Fruit fly (Drosophila melanogaster) whole organism, pupa: ENCODE data around the gene Sry-alpha.

Source experiments
- CG10348 ChIP-seq: fragments of 200-800 bp; sonication (Bioruptor generic); IDR thresholded peaks from 2 replicates; pipeline ENCODE4 v1.3.6; 2022; ENCODE audit warnings: missing biosample characterization, missing genetic modification characterization
- CG12605 ChIP-seq: fragments of 200-800 bp; sonication (Bioruptor generic); IDR thresholded peaks from 2 replicates; pipeline ENCODE4 v1.3.6; 2022; ENCODE audit warnings: missing biosample characterization, missing genetic modification characterization
- CG13204 ChIP-seq: fragments of 200-800 bp; sonication (Bioruptor generic); optimal IDR thresholded peaks from 2 replicates; lab custom pipeline; 2018; ENCODE audit warnings: missing biosample characterization, mild to moderate bottlenecking, missing genetic modification characterization, moderate library complexity
- CG14655 ChIP-seq: fragments of 200-800 bp; sonication (Bioruptor generic); optimal IDR thresholded peaks from 3 replicates; lab custom pipeline; 2017; ENCODE audit warnings: mild to moderate bottlenecking, missing biosample characterization, missing genetic modification reagents, missing genetic modification characterization
- CG15710 ChIP-seq: fragments of 200-800 bp; sonication (Bioruptor generic); optimal IDR thresholded peaks from 2 replicates; lab custom pipeline; 2018; ENCODE audit warnings: missing biosample characterization, mild to moderate bottlenecking, missing genetic modification characterization, moderate library complexity
- CG17806 ChIP-seq: fragments of 200-800 bp; sonication (Bioruptor generic); optimal IDR thresholded peaks from 2 replicates; lab custom pipeline; 2018; ENCODE audit warnings: missing biosample characterization, mild to moderate bottlenecking, missing genetic modification characterization, moderate library complexity
- CG32121 ChIP-seq: fragments of 200-800 bp; sonication (Bioruptor generic); IDR thresholded peaks from 2 replicates; pipeline ENCODE4 v1.3.6; 2022; ENCODE audit warnings: missing biosample characterization, missing genetic modification characterization
- CG34367 ChIP-seq: fragments of 200-800 bp; sonication (Bioruptor generic); optimal IDR thresholded peaks from 2 replicates; lab custom pipeline; 2018; ENCODE audit warnings: missing biosample characterization, mild to moderate bottlenecking, missing genetic modification characterization
- CG4496 ChIP-seq: fragments of 200-800 bp; sonication (Bioruptor generic); IDR thresholded peaks from 3 replicates; pipeline ENCODE4 v1.3.6; 2022; ENCODE audit warnings: missing biosample characterization, missing genetic modification characterization
- CG8159 ChIP-seq: fragments of 200-800 bp; sonication (Bioruptor generic); optimal IDR thresholded peaks from 3 replicates; lab custom pipeline; 2018; ENCODE audit warnings: missing biosample characterization, mild to moderate bottlenecking, missing genetic modification characterization, moderate library complexity
- CG8301 ChIP-seq: fragments of 200-800 bp; sonication (Bioruptor generic); optimal IDR thresholded peaks from 2 replicates; lab custom pipeline; 2018; ENCODE audit warnings: missing biosample characterization, mild to moderate bottlenecking, missing genetic modification characterization
- CG9948 ChIP-seq: fragments of 200-800 bp; sonication (Bioruptor generic); optimal IDR thresholded peaks from 2 replicates; lab custom pipeline; 2018; ENCODE audit warnings: missing biosample characterization, mild to moderate bottlenecking, missing genetic modification characterization, moderate library complexity
- D1 ChIP-seq: fragments of 200-800 bp; sonication (Bioruptor generic); optimal IDR thresholded peaks from 2 replicates; lab custom pipeline; 2018; ENCODE audit warnings: missing biosample characterization, mild to moderate bottlenecking, missing genetic modification characterization, moderate library complexity
- EcR ChIP-seq: fragments of 200-800 bp; sonication (Bioruptor generic); optimal IDR thresholded peaks from 3 replicates; lab custom pipeline; 2019; ENCODE audit warnings: missing biosample characterization, missing genetic modification characterization, mild to moderate bottlenecking, moderate library complexity, missing genetic modification reagents
- Ets98B ChIP-seq: fragments of 200-800 bp; sonication (Bioruptor generic); IDR thresholded peaks from 2 replicates; pipeline ENCODE4 v1.3.6; 2022; ENCODE audit warnings: missing biosample characterization, missing genetic modification characterization
- Pif1A ChIP-seq: fragments of 200-800 bp; sonication (Bioruptor generic); optimal IDR thresholded peaks from 3 replicates; lab custom pipeline; 2016; ENCODE audit warnings: missing biosample characterization, missing genetic modification characterization
- Pif1B ChIP-seq: fragments of 200-800 bp; sonication (Bioruptor generic); optimal IDR thresholded peaks from 3 replicates; lab custom pipeline; 2016; ENCODE audit warnings: missing biosample characterization, missing genetic modification characterization
- Snoo ChIP-seq: fragments of 200-800 bp; sonication (Bioruptor generic); optimal IDR thresholded peaks from 3 replicates; lab custom pipeline; 2017; ENCODE audit warnings: missing biosample characterization, mild to moderate bottlenecking, missing genetic modification characterization, inconsistent platforms
- fd96Ca ChIP-seq: fragments of 200-800 bp; sonication (Bioruptor generic); IDR thresholded peaks from 3 replicates; pipeline ENCODE4 v1.3.6; 2022; ENCODE audit warnings: missing biosample characterization, missing genetic modification characterization
- gl ChIP-seq: fragments of 200-800 bp; sonication (Bioruptor generic); optimal IDR thresholded peaks from 2 replicates; lab custom pipeline; 2018; ENCODE audit warnings: missing biosample characterization, mild to moderate bottlenecking, missing genetic modification characterization
- rn ChIP-seq: fragments of 200-800 bp; sonication (Bioruptor generic); IDR thresholded peaks from 2 replicates; pipeline ENCODE4 v1.3.6; 2022; ENCODE audit warnings: missing biosample characterization, missing genetic modification characterization

Sry-alpha gene

DNA sequence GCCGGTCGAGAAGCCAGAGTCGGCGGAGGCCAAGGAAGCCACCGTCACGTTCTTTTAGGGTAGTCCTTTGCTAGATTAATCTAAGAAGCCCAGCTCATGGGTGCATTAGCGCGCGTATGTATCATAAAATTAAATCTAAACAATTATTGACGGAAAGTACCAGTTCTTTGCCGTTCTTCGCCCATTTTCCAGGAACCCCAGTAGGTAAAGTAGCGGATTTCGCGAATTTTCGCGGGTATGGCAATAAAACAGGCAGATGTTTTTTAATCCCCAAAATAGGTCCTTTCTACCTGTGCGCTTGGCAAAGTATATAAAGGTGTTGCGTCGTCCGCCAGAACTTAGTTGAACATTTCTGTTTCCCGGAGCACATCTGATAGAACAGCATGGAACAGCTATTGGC is 1.4 kb downstream of the Sry-alpha start:
- TF ChIP-seq CG10348 (GFP tag; lab: Robert Waterston, UW) = no peak
- TF ChIP-seq rn = no peak
- no peak for TF ChIP-seq Snoo (tag; lab: Kevin White, UChicago)
- TF ChIP-seq Ets98B (GFP tag; lab: Robert Waterston, UW) = no peak
- TF ChIP-seq CG34367 = no peak
- TF ChIP-seq CG9948 (tag; lab: Kevin White, UChicago) = no peak
- TF ChIP-seq CG12605 (GFP tag; lab: Robert Waterston, UW) = no peak
- no peak for TF ChIP-seq EcR (GFP tag; lab: Kevin White, UChicago)

DNA sequence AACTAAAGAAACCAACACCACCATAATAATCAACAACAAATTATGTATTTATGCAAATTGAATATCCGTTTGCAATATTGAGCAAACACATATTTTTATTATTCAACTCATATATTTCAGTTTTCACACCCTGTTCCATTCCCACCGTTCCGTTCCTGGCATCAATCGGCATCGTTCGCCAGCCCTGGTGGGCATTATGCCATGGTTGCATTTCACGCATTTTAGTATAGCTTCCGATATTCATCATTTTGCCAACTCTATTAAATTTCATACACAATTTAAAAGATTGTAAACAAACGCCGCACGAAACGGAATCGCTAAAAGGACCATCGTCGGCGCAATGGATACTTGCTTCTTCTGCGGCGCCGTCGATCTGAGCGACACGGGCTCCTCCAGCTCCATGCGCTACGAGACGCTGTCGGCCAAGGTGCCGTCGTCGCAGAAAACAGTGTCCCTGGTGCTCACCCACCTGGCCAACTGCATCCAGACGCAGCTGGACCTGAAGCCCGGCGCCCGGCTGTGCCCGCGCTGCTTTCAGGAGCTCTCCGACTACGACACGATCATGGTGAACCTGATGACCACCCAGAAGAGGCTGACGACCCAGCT is 3.7 kb downstream of the Sry-alpha start, which contains the start of gene Sry-delta:
TSS of gene Sry-delta (plus strand) at position 203 of the 606 bp plus-strand sequence.
- TF ChIP-seq EcR (GFP tag; lab: Kevin White, UChicago) = no peak
- TF ChIP-seq CG13204 (GFP tag; lab: Kevin White, UChicago) = no peak
- TF ChIP-seq CG32121 (GFP tag; lab: Robert Waterston, UW) = no peak
- TF ChIP-seq Pif1B (GFP tag; lab: Kevin White, UChicago) = no peak
- TF ChIP-seq D1 (tag; lab: Kevin White, UChicago) = no peak
- TF ChIP-seq CG4496 (GFP tag; lab: Robert Waterston, UW) = peak; percentile 43; the same call in 2 of the 3 replicates
- peak; percentile 23 for TF ChIP-seq CG17806
- peak; percentile 48 for TF ChIP-seq CG15710 (tag; lab: Kevin White, UChicago)
- TF ChIP-seq gl (tag; lab: Kevin White, UChicago) = no peak
- TF ChIP-seq CG34367 = no peak
- peak; percentile 70; the same call in 2 of the 3 replicates for TF ChIP-seq fd96Ca (GFP tag; lab: Robert Waterston, UW)
- TF ChIP-seq CG10348 (GFP tag; lab: Robert Waterston, UW) = no peak
- TF ChIP-seq CG14655 = no peak
- no peak for TF ChIP-seq CG9948 (tag; lab: Kevin White, UChicago)
- peak; percentile 75 for TF ChIP-seq Ets98B (GFP tag; lab: Robert Waterston, UW)
- peak; percentile 42; the same call in 1 of the 2 replicates for TF ChIP-seq rn
- TF ChIP-seq CG8159 (tag; lab: Kevin White, UChicago) = no peak
- TF ChIP-seq CG12605 (GFP tag; lab: Robert Waterston, UW) = no peak
- TF ChIP-seq CG8301 (tag; lab: Kevin White, UChicago) = no peak
- TF ChIP-seq Snoo (tag; lab: Kevin White, UChicago) = peak; percentile 65
- TF ChIP-seq Pif1A (GFP tag; lab: Kevin White, UChicago) = no peak
- TF ChIP-seq, all 21 proteins: peak for 7

DNA sequence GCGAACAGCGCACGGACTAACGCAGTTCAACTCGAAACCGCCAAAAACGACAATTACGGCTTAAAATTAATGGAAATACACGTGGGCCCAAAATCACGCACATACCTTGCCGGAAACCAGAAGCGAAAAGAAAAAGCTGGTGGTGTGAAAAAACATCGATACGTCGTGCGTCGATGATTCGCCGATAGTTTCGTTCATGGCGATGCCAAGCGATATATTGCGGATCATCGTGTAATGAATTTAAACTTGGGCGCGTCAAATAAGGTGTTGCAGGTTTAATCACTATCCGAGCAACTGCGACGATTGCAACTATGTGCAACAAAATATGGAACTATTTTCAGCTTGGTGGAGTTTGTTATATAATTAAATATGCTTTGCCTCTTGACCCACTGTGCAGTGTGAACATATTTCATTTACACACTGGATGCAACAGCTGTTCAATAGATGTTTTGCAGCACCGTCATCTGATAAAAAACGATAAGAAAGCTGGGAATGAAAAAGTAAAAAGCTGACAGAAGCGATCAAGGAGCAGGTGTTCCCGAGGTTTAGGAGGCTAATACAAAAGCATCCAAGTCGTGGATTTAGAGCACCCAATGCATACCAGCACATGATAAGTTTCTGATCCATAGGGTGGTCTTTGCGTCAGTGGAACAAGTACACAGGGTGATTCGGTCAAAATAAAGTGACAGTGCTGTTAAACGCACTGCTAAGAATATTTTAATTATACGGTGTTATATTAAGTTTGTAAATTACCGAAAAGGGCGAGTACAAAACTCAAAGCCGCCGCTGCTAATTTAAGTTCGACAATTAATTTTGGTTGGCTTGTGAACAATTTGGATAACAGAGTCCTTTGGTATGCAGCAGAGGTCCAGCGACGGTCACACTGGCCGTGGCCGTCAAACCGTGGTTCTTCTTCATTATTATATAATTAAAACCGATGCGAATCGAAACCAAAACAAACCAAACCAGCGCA is 6.8 kb downstream of the Sry-alpha start, which contains the start of the genes RpL32 and CG7943:
TSS of gene RpL32 (minus strand) at position 133 of the 973 bp plus-strand sequence.
TSS of gene CG7943 (plus strand) at position 442 of the 973 bp plus-strand sequence.
- TF ChIP-seq fd96Ca (GFP tag; lab: Robert Waterston, UW) (peak; percentile 95), CG10348 (GFP tag; lab: Robert Waterston, UW) (peak; percentile 84), CG34367 (peak; percentile 77), CG4496 (GFP tag; lab: Robert Waterston, UW) (peak; percentile 94), CG9948 (tag; lab: Kevin White, UChicago) (peak; percentile 76), CG15710 (tag; lab: Kevin White, UChicago) (peak; percentile 83), Ets98B (GFP tag; lab: Robert Waterston, UW) (peak; percentile 92), rn (peak; percentile 73), CG8301 (tag; lab: Kevin White, UChicago) (peak; percentile 81), CG32121 (GFP tag; lab: Robert Waterston, UW) (peak; percentile 89), gl (tag; lab: Kevin White, UChicago) (peak; percentile 78), CG17806 (peak; percentile 83), Snoo (tag; lab: Kevin White, UChicago) (peak; percentile 94), CG13204 (GFP tag; lab: Kevin White, UChicago) (no peak), Pif1A (GFP tag; lab: Kevin White, UChicago) (peak; percentile 88), EcR (GFP tag; lab: Kevin White, UChicago) (no peak), D1 (tag; lab: Kevin White, UChicago) (no peak), CG8159 (tag; lab: Kevin White, UChicago) (peak; percentile 84), CG14655 (no peak), Pif1B (GFP tag; lab: Kevin White, UChicago) (peak; percentile 94), CG12605 (GFP tag; lab: Robert Waterston, UW) (peak; percentile 78)

DNA sequence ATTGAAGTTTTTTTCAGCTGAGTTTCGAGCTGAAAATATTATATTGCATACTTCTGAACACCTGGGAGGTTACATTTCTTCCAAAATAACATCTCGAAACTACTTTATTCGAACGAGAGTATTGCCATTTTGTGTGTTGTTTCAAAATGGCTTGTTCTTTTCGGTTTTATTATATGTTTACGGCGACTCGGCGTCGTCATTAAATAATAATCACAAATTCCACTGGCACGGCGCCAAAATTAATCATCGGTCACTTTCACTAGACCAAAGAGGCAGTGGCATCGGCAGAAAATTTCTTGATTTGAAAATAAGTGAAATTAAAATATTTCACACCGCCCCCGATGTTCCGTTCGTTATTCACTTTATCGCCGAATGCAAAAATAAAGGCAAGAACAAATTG is 10.9 kb downstream of the Sry-alpha start:
- TF ChIP-seq EcR (GFP tag; lab: Kevin White, UChicago) (no peak), CG9948 (tag; lab: Kevin White, UChicago) (no peak), CG8159 (tag; lab: Kevin White, UChicago) (no peak), Ets98B (GFP tag; lab: Robert Waterston, UW) (no peak), CG17806 (no peak), CG8301 (tag; lab: Kevin White, UChicago) (no peak), gl (tag; lab: Kevin White, UChicago) (no peak), D1 (tag; lab: Kevin White, UChicago) (no peak), CG15710 (tag; lab: Kevin White, UChicago) (no peak), CG14655 (no peak), CG10348 (GFP tag; lab: Robert Waterston, UW) (no peak)
